Fruit fly (Drosophila melanogaster) whole organism, embryonic: Measurements from ENCODE around the gene Doc2.
A peak's percentile ranks its signal among the peaks of the same experiment; 100 is the strongest.

Experiments
- Abd-B ChIP-seq: fragments of 200-800 bp; sonication (Bioruptor generic); optimal IDR thresholded peaks from 2 replicates; lab custom pipeline; 2018; ENCODE audit warnings: missing biosample characterization, mild to moderate bottlenecking, missing genetic modification characterization, moderate library complexity
- Bteb2 ChIP-seq: fragments of 200-800 bp; sonication (Bioruptor generic); optimal IDR thresholded peaks from 2 replicates; lab custom pipeline; 2016; ENCODE audit warnings: missing biosample characterization, missing genetic modification characterization
- CG13296 ChIP-seq: fragments of 200-800 bp; sonication (Bioruptor generic); optimal IDR thresholded peaks from 3 replicates; lab custom pipeline; 2018; ENCODE audit warnings: missing biosample characterization, mild to moderate bottlenecking, missing genetic modification characterization
- CG13624 ChIP-seq: fragments of 200-800 bp; sonication (Bioruptor generic); optimal IDR thresholded peaks from 2 replicates; lab custom pipeline; 2016; ENCODE audit warnings: missing biosample characterization, missing genetic modification characterization
- CG13775 ChIP-seq: fragments of 200-800 bp; sonication (Bioruptor generic); optimal IDR thresholded peaks from 3 replicates; lab custom pipeline; 2017; ENCODE audit warnings: missing biosample characterization, mild to moderate bottlenecking, missing genetic modification characterization
- CG14014 ChIP-seq: fragments of 200-800 bp; sonication (Bioruptor generic); IDR thresholded peaks from 2 replicates; pipeline ENCODE4 v1.3.6; 2022; ENCODE audit warnings: missing biosample characterization, missing genetic modification characterization
- CG15011 ChIP-seq: fragments of 200-800 bp; sonication (Bioruptor generic); optimal IDR thresholded peaks from 3 replicates; lab custom pipeline; 2018; ENCODE audit warnings: missing biosample characterization, mild to moderate bottlenecking, missing genetic modification characterization
- CG31388 ChIP-seq: fragments of 200-800 bp; sonication (Bioruptor generic); optimal IDR thresholded peaks from 2 replicates; lab custom pipeline; 2016; ENCODE audit warnings: missing biosample characterization, missing genetic modification characterization
- CG3726 ChIP-seq: fragments of 200-800 bp; sonication (Bioruptor generic); IDR thresholded peaks from 3 replicates; pipeline ENCODE4, ENCODE4 v1.3.6; 2022; ENCODE audit warnings: missing biosample characterization, missing genetic modification characterization
- CG3995 ChIP-seq: fragments of 200-800 bp; sonication (Bioruptor generic); optimal IDR thresholded peaks from 3 replicates; lab custom pipeline; 2016; ENCODE audit warnings: missing biosample characterization, missing genetic modification characterization
- CG6813 ChIP-seq: fragments of 200-800 bp; sonication (Bioruptor generic); optimal IDR thresholded peaks from 2 replicates; lab custom pipeline; 2017; ENCODE audit warnings: missing biosample characterization, missing genetic modification characterization, mild to moderate bottlenecking, moderate library complexity, missing genetic modification reagents
- CG9797 ChIP-seq: fragments of 200-800 bp; sonication (Bioruptor generic); optimal IDR thresholded peaks from 3 replicates; lab custom pipeline; 2018; ENCODE audit warnings: missing biosample characterization, mild to moderate bottlenecking, missing genetic modification characterization
- CG9876 ChIP-seq: fragments of 200-800 bp; sonication (Bioruptor generic); optimal IDR thresholded peaks from 2 replicates; lab custom pipeline; 2016; ENCODE audit warnings: missing biosample characterization, missing genetic modification characterization
- CHES-1-like ChIP-seq: fragments of 200-800 bp; sonication (Bioruptor generic); optimal IDR thresholded peaks from 2 replicates; lab custom pipeline; 2016; ENCODE audit warnings: missing biosample characterization, missing genetic modification characterization
- Camta ChIP-seq: fragments of 200-800 bp; sonication (Bioruptor generic); optimal IDR thresholded peaks from 2 replicates; lab custom pipeline; 2016; ENCODE audit warnings: missing biosample characterization, missing genetic modification characterization
- CrebB ChIP-seq: fragments of 200-800 bp; sonication (Bioruptor generic); optimal IDR thresholded peaks from 3 replicates; lab custom pipeline; 2018; ENCODE audit warnings: missing biosample characterization, mild to moderate bottlenecking, missing genetic modification characterization
- Dbx ChIP-seq: fragments of 200-800 bp; sonication (Bioruptor generic); IDR thresholded peaks from 3 replicates; pipeline ENCODE4 v1.3.6; 2022; ENCODE audit warnings: missing biosample characterization, missing genetic modification characterization
- Dek ChIP-seq: fragments of 200-800 bp; sonication (Bioruptor generic); optimal IDR thresholded peaks from 3 replicates; lab custom pipeline; 2019; ENCODE audit warnings: missing biosample characterization, mild to moderate bottlenecking, missing genetic modification characterization, moderate library complexity
- GATAe ChIP-seq: fragments of 200-800 bp; sonication (Bioruptor generic); conservative IDR thresholded peaks from 2 replicates; pipeline ENCODE4 v1.3.6; 2022; ENCODE audit warnings: missing biosample characterization, missing genetic modification characterization
- HLH4C ChIP-seq: fragments of 200-800 bp; sonication (Bioruptor generic); IDR thresholded peaks from 3 replicates; pipeline ENCODE4 v1.3.6; 2022; ENCODE audit warnings: missing biosample characterization, missing genetic modification characterization; ENCODE audit not compliant: partially characterized antibody
- HLH54F ChIP-seq: fragments of 200-800 bp; sonication (Bioruptor generic); optimal IDR thresholded peaks from 3 replicates; lab custom pipeline; 2016; ENCODE audit warnings: missing biosample characterization, missing genetic modification characterization
- Hr78 ChIP-seq, 2 experiments: fragments of 200-800 bp in 1 of 2; fragments of >200 bp in 1 of 2; sonication (Bioruptor generic) in 1 of 2; optimal IDR thresholded peaks; 2 replicates each; lab custom pipeline; 2017 to 2019; ENCODE audit warnings: missing biosample characterization in 2 of 2, missing genetic modification characterization in 2 of 2, mild to moderate bottlenecking in 1 of 2, moderate library complexity in 1 of 2
- Jarid2 ChIP-seq: fragments of 200-800 bp; sonication (Bioruptor generic); optimal IDR thresholded peaks from 3 replicates; lab custom pipeline; 2017; ENCODE audit warnings: mild to moderate bottlenecking, missing biosample characterization, missing genetic modification reagents, missing genetic modification characterization
- NfI ChIP-seq: fragments of 200-800 bp; sonication (Bioruptor generic); optimal IDR thresholded peaks from 3 replicates; lab custom pipeline; 2018; ENCODE audit warnings: missing biosample characterization, mild to moderate bottlenecking, missing genetic modification characterization, moderate library complexity
- Vsx1 ChIP-seq: fragments of 200-800 bp; sonication (Bioruptor generic); optimal IDR thresholded peaks from 2 replicates; lab custom pipeline; 2017; ENCODE audit warnings: missing biosample characterization, mild to moderate bottlenecking, missing genetic modification characterization, missing genetic modification reagents
- ase ChIP-seq: fragments of 200-800 bp; sonication (Bioruptor generic); IDR thresholded peaks from 3 replicates; pipeline ENCODE4 v1.3.6; 2022; ENCODE audit warnings: missing biosample characterization, missing genetic modification characterization
- ash1 ChIP-seq: fragments of 200-800 bp; sonication (Bioruptor generic); optimal IDR thresholded peaks from 2 replicates; lab custom pipeline; 2018; ENCODE audit warnings: missing biosample characterization, mild to moderate bottlenecking, missing genetic modification characterization
- br ChIP-seq: fragments of >200 bp; optimal IDR thresholded peaks from 2 replicates; lab custom pipeline; 2017
- bsh ChIP-seq, 2 experiments: fragments of 200-800 bp; sonication (Bioruptor generic); optimal IDR thresholded peaks; 2 replicates each; lab custom pipeline; 2017 to 2018; ENCODE audit warnings: mild to moderate bottlenecking in 2 of 2, missing biosample characterization in 2 of 2, missing genetic modification characterization in 2 of 2, moderate library complexity in 1 of 2
- cas ChIP-seq: fragments of 200-800 bp; sonication (Bioruptor generic); IDR thresholded peaks from 2 replicates; pipeline ENCODE4 v1.3.6; 2022; ENCODE audit warnings: missing biosample characterization, missing genetic modification characterization
- cato ChIP-seq: fragments of 200-800 bp; sonication (Bioruptor generic); optimal IDR thresholded peaks from 2 replicates; lab custom pipeline; 2016; ENCODE audit warnings: missing biosample characterization, missing genetic modification characterization, borderline replicate concordance
- crp ChIP-seq, 2 experiments: fragments of 200-800 bp; sonication (Bioruptor generic); optimal IDR thresholded peaks; 2 replicates in 1 of 2; 3 replicates in 1 of 2; lab custom pipeline; 2017; ENCODE audit warnings: missing biosample characterization in 2 of 2, missing genetic modification characterization in 2 of 2, mild to moderate bottlenecking in 1 of 2, moderate library complexity in 1 of 2
- danr ChIP-seq: fragments of 200-800 bp; sonication (Bioruptor generic); IDR thresholded peaks from 2 replicates; pipeline ENCODE4 v1.3.6; 2022; ENCODE audit warnings: missing biosample characterization, missing genetic modification characterization
- dm ChIP-seq: fragments of 200-800 bp; sonication (Bioruptor generic); optimal IDR thresholded peaks from 3 replicates; lab custom pipeline; 2016; ENCODE audit warnings: missing biosample characterization, missing genetic modification characterization
- grau ChIP-seq: fragments of 200-800 bp; optimal IDR thresholded peaks from 3 replicates; lab custom pipeline; 2019; ENCODE audit warnings: missing biosample characterization, mild to moderate bottlenecking, missing genetic modification characterization, moderate library complexity
- grn ChIP-seq: fragments of 200-800 bp; sonication (Bioruptor generic); optimal IDR thresholded peaks from 3 replicates; lab custom pipeline; 2017; ENCODE audit warnings: missing biosample characterization, missing genetic modification characterization
- gro ChIP-seq: fragments of 200-800 bp; sonication (Bioruptor generic); optimal IDR thresholded peaks from 2 replicates; lab custom pipeline; 2016; ENCODE audit warnings: missing biosample characterization, missing genetic modification characterization
- ham ChIP-seq: fragments of 200-800 bp; sonication (Bioruptor generic); IDR thresholded peaks from 2 replicates; pipeline ENCODE4 v1.3.6; 2022; ENCODE audit warnings: missing biosample characterization, missing genetic modification characterization
- insv ChIP-seq, 2 experiments: fragments of 200-800 bp; sonication (Bioruptor generic); optimal IDR thresholded peaks; 3 replicates each; lab custom pipeline; 2016 to 2018; ENCODE audit warnings: missing biosample characterization in 2 of 2, missing genetic modification characterization in 2 of 2
- knrl ChIP-seq: fragments of 200-800 bp; sonication (Bioruptor generic); IDR thresholded peaks from 3 replicates; pipeline ENCODE4 v1.3.6; 2022; ENCODE audit warnings: missing biosample characterization, missing genetic modification characterization; ENCODE audit not compliant: partially characterized antibody
- oc ChIP-seq: fragments of 200-800 bp; sonication (Bioruptor generic); optimal IDR thresholded peaks from 2 replicates; lab custom pipeline; 2018; ENCODE audit warnings: missing biosample characterization, mild to moderate bottlenecking, missing genetic modification characterization, moderate library complexity
- p53 ChIP-seq: fragments of 200-800 bp; sonication (Bioruptor generic); optimal IDR thresholded peaks from 2 replicates; lab custom pipeline; 2016; ENCODE audit warnings: missing biosample characterization, missing genetic modification characterization
- phol ChIP-seq: fragments of 200-800 bp; sonication (Bioruptor generic); optimal IDR thresholded peaks from 3 replicates; lab custom pipeline; 2018; ENCODE audit warnings: missing biosample characterization, mild to moderate bottlenecking, missing genetic modification characterization, moderate library complexity
- sens-2 ChIP-seq: fragments of 200-800 bp; sonication (Bioruptor generic); IDR thresholded peaks from 2 replicates; pipeline ENCODE4 v1.3.6; 2022; ENCODE audit warnings: missing biosample characterization, missing genetic modification characterization
- sr ChIP-seq: fragments of 200-800 bp; sonication (Bioruptor generic); IDR thresholded peaks from 3 replicates; pipeline ENCODE4 v1.3.6; 2022; ENCODE audit warnings: missing biosample characterization, missing genetic modification characterization
- stc ChIP-seq: fragments of 200-800 bp; sonication (Bioruptor generic); IDR thresholded peaks from 2 replicates; pipeline ENCODE4 v1.3.6; 2022; ENCODE audit warnings: missing biosample characterization, missing genetic modification characterization
- trh ChIP-seq: fragments of 200-800 bp; sonication (Bioruptor generic); optimal IDR thresholded peaks from 2 replicates; lab custom pipeline; 2016; ENCODE audit warnings: missing biosample characterization, missing genetic modification characterization
- tup ChIP-seq: fragments of 200-800 bp; sonication (Bioruptor generic); optimal IDR thresholded peaks from 2 replicates; lab custom pipeline; 2016; ENCODE audit warnings: missing biosample characterization, mild to moderate bottlenecking, missing genetic modification characterization, moderate library complexity
- zen ChIP-seq: fragments of 200-800 bp; sonication (Bioruptor generic); optimal IDR thresholded peaks from 3 replicates; lab custom pipeline; 2018; ENCODE audit warnings: missing biosample characterization, mild to moderate bottlenecking, missing genetic modification characterization, moderate library complexity

The Doc2 gene

dm6 chr3L:9057429-9058088 is 38.5 kb upstream of the Doc2 start (continued):
- TF ChIP-seq trh (peak; percentile 42), HLH54F (GFP tag; lab: Kevin White, UChicago) (peak; percentile 47), knrl (GFP tag; lab: Robert Waterston, UW) (no peak), CrebB (peak; percentile 88), Vsx1 (GFP tag; lab: Kevin White, UChicago) (peak; percentile 66), CG13624 (peak; percentile 67), Dek (tag; lab: Kevin White, UChicago) (peak; percentile 94), Dbx (GFP tag; lab: Robert Waterston, UW) (peak; percentile 96), Camta (GFP tag; lab: Kevin White, UChicago) (peak; percentile 53), CG13296 (peak; percentile 91), oc (tag; lab: Kevin White, UChicago) (peak; percentile 80), zen (tag; lab: Kevin White, UChicago) (peak; percentile 74), ase (peak; percentile 76; the same call in 1 of the 3 replicates), Abd-B (GFP tag; lab: Kevin White, UChicago) (peak; percentile 85), Bteb2 (GFP tag; lab: Kevin White, UChicago) (peak; percentile 60), danr (peak; percentile 86), CG31388 (GFP tag; lab: Kevin White, UChicago) (peak; percentile 54), NfI (peak; percentile 89), CG15011 (GFP tag; lab: Kevin White, UChicago) (peak; percentile 83), tup (GFP tag; lab: Kevin White, UChicago) (peak; percentile 46), cas (GFP tag; lab: Robert Waterston, UW) (peak; percentile 79), insv (GFP tag; optimal IDR thresholded peaks at IDR 0.05; lab: Kevin White, UChicago) (peak in 1 of 2 experiments; percentile 60), CG14014 (peak; percentile 88), GATAe (GFP tag; lab: Robert Waterston, UW) (peak; percentile 56; the same call in 1 of the 2 replicates), Jarid2 (GFP tag; lab: Kevin White, UChicago) (peak; percentile 59), CG3726 (GFP tag; lab: Robert Waterston, UW) (peak; percentile 59; the same call in 1 of the 3 replicates), CG9876 (GFP tag; lab: Kevin White, UChicago) (no peak), Hr78 (GFP tag; optimal IDR thresholded peaks at IDR 0.05; lab: Kevin White, UChicago) (peak in 1 of 2 experiments; percentile 73), cato (GFP tag; lab: Kevin White, UChicago) (peak; percentile 78), grau (tag; lab: Kevin White, UChicago) (peak; percentile 94), CG13775 (GFP tag; lab: Kevin White, UChicago) (peak; percentile 88), grn (peak; percentile 7), p53 (GFP tag; lab: Kevin White, UChicago) (no peak), stc (GFP tag; lab: Robert Waterston, UW) (peak; percentile 84), gro (GFP tag; lab: Kevin White, UChicago) (peak; percentile 59), dm (GFP tag; lab: Kevin White, UChicago) (peak; percentile 32), sr (no peak), CG9797 (no peak), crp (GFP tag; optimal IDR thresholded peaks at IDR 0.05; lab: Kevin White, UChicago) (peak in 1 of 2 experiments; percentile 42), ham (no peak), phol (tag; lab: Kevin White, UChicago) (peak; percentile 91), bsh (GFP tag; optimal IDR thresholded peaks at IDR 0.05; lab: Kevin White, UChicago) (peak; percentile 94 to 95), CG6813 (peak; percentile 89), HLH4C (GFP tag; lab: Robert Waterston, UW) (no peak), sens-2 (peak; percentile 60; the same call in 1 of the 2 replicates), CG3995 (GFP tag; lab: Kevin White, UChicago) (peak; percentile 43), br (lab: Kevin White, UChicago) (no peak), CHES-1-like (GFP tag; lab: Kevin White, UChicago) (peak; percentile 30), ash1 (GFP tag; lab: Kevin White, UChicago) (peak; percentile 37)
